Worm (Caenorhabditis elegans): ENCODE results near the gene F57H12.5.
A peak's percentile ranks its signal among the peaks of the same experiment; 100 is the strongest.

F57H12.5 gene

DNA sequence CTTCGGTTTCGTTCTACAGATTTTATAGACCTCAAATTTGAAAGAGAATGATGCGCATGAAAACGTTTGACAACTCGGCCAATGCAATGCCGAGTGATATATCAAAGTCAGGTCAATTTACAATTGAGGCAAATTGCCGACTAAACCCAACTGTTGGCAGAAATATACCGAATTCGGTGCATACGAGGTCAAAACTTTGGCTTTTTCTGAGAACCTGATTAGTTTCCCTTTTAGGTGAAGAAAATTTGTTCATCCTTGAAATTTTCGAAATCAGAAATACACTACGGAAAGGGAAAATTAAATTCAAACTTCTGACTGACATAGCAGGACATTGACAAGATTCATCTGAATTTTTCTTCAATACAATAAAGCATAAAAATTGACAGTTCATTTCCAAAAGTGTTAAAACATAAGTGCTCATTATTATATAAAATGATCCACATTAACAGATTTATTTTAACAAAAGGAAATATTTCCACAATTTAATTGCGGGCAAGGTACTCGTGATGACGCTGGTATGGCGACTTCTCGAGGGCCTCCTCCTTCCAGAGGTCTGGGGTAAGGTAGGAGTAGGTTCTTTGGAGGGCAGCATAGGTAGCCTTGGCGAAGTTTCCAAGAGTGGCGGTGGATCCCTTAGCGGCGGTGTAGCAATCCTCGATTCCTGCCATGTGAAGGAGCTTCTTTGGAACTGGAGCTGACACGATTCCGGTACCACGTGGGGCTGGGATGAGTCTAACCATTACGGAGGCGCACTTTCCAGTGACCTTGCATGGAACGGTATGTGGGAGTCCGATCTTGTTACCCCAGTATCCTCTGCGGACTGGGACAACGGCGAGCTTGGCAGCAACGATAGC lies 41.9 kb upstream of the F57H12.5 start:
- TF ChIP-seq hmg-1.2 (GFP tag; IDR thresholded peaks at IDR 0.05) = peak; percentile 29; the same call in 1 of the 2 replicates
- no peak for TF ChIP-seq nhr-120 (GFP tag; IDR thresholded peaks at IDR 0.05)
- TF ChIP-seq ZK185.1 (tag; optimal IDR thresholded peaks at IDR 0.05; ENCODE audit: poor library complexity, severe bottlenecking) = no peak
- no peak for TF ChIP-seq Y53F4B.3 (GFP tag; IDR thresholded peaks at IDR 0.05)
- TF ChIP-seq sea-2 (GFP tag; IDR thresholded peaks at IDR 0.05) = no peak
- TF ChIP-seq xnd-1 (tag; optimal IDR thresholded peaks at IDR 0.05) = peak; percentile 39
- TF ChIP-seq ztf-28 (GFP tag; IDR thresholded peaks at IDR 0.05) = no peak
- TF ChIP-seq lag-1 (GFP tag; IDR thresholded peaks at IDR 0.05) = no peak
- no peak for TF ChIP-seq let-526 (GFP tag; IDR thresholded peaks at IDR 0.05)
- no peak for TF ChIP-seq C06A6.2 (GFP tag; conservative IDR thresholded peaks at IDR 0.05)
- TF ChIP-seq fkh-3 (tag; optimal IDR thresholded peaks at IDR 0.05) = no peak
- TF ChIP-seq F37B4.10 (GFP tag; IDR thresholded peaks at IDR 0.05) = no peak
- 0 out of 2 replicates have a peak, but pooled peaks have one; percentile 65 for TF ChIP-seq aptf-3 (GFP tag; IDR thresholded peaks at IDR 0.05)
- peak; percentile 43 for TF ChIP-seq unc-130 (GFP tag; optimal IDR thresholded peaks at IDR 0.05)
- no peak for TF ChIP-seq madf-10 (tag; optimal IDR thresholded peaks at IDR 0.05)
- no peak for TF ChIP-seq egl-18 (GFP tag; IDR thresholded peaks at IDR 0.05)
- peak; percentile 47 for TF ChIP-seq F49E8.2 (tag; optimal IDR thresholded peaks at IDR 0.05; ENCODE audit: insufficient read depth)
- TF ChIP-seq hlh-26 (GFP tag; conservative IDR thresholded peaks at IDR 0.05) = no peak
- TF ChIP-seq aptf-2 (GFP tag; conservative IDR thresholded peaks at IDR 0.05) = no peak
- TF ChIP-seq lin-54 (GFP tag; optimal IDR thresholded peaks at IDR 0.05) = peak; percentile 69
- no peak for TF ChIP-seq madf-8 (GFP tag; conservative IDR thresholded peaks at IDR 0.05)
- TF ChIP-seq tbp1 (GFP tag; optimal IDR thresholded peaks at IDR 0.05) = peak; percentile 16
- peak; percentile 69 for TF ChIP-seq ekl-4 (GFP tag; IDR thresholded peaks at IDR 0.05)
- no peak for TF ChIP-seq unc-62 (GFP tag; optimal IDR thresholded peaks at IDR 0.05)
- TF ChIP-seq sptf-2 (GFP tag; optimal IDR thresholded peaks at IDR 0.05) = no peak
- no peak for TF ChIP-seq die-1 (tag; optimal IDR thresholded peaks at IDR 0.05)
- peak; percentile 57; the same call in 1 of the 2 replicates for TF ChIP-seq attf-6 (GFP tag; IDR thresholded peaks at IDR 0.05)
- no peak for TF ChIP-seq lin-26 (GFP tag; IDR thresholded peaks at IDR 0.05)
- TF ChIP-seq sdz-38 (tag; optimal IDR thresholded peaks at IDR 0.05) = no peak
- TF ChIP-seq mxl-1 (tag; optimal IDR thresholded peaks at IDR 0.05) = no peak
- no peak for TF ChIP-seq nhr-80 (tag; optimal IDR thresholded peaks at IDR 0.05)
- peak; percentile 59 for TF ChIP-seq snpc-3.4 (tag; optimal IDR thresholded peaks at IDR 0.05)
- TF ChIP-seq lir-1 (GFP tag; conservative IDR thresholded peaks at IDR 0.05) = no peak
- no peak for TF ChIP-seq F22D6.2 (tag; optimal IDR thresholded peaks at IDR 0.05)
- TF ChIP-seq ztf-3 (GFP tag; optimal IDR thresholded peaks at IDR 0.05) = no peak
- TF ChIP-seq B0019.2 (GFP tag; conservative IDR thresholded peaks at IDR 0.05) = no peak
- TF ChIP-seq nfya-2 (GFP tag; IDR thresholded peaks at IDR 0.05) = no peak
- no peak for TF ChIP-seq ztf-22 (GFP tag; optimal IDR thresholded peaks at IDR 0.05)
- no peak for TF ChIP-seq T26A5.8 (tag; optimal IDR thresholded peaks at IDR 0.05)
- TF ChIP-seq snpc-1.1 (tag; optimal IDR thresholded peaks at IDR 0.05; ENCODE audit: insufficient read depth) = peak; percentile 30
- peak; percentile 68; the same call in 1 of the 2 replicates for TF ChIP-seq Y56A3A.18 (GFP tag; IDR thresholded peaks at IDR 0.05)
- peak; percentile 45 for TF ChIP-seq F33H1.4 (GFP tag; IDR thresholded peaks at IDR 0.05)
- TF ChIP-seq F52B5.7 (tag; optimal IDR thresholded peaks at IDR 0.05) = peak; percentile 18
- TF ChIP-seq hlh-12 (tag; optimal IDR thresholded peaks at IDR 0.05) = no peak
- TF ChIP-seq madf-3 (GFP tag; IDR thresholded peaks at IDR 0.05) = peak; percentile 24; the same call in 1 of the 2 replicates
- no peak for TF ChIP-seq T07F8.4 (tag; optimal IDR thresholded peaks at IDR 0.05)
- no peak for TF ChIP-seq ztf-6 (GFP tag; IDR thresholded peaks at IDR 0.05)
- TF ChIP-seq ceh-40 (GFP tag; IDR thresholded peaks at IDR 0.05) = no peak
